Worm (Caenorhabditis elegans): Measurements from ENCODE around the gene fbxa-142.

The fbxa-142 gene

DNA sequence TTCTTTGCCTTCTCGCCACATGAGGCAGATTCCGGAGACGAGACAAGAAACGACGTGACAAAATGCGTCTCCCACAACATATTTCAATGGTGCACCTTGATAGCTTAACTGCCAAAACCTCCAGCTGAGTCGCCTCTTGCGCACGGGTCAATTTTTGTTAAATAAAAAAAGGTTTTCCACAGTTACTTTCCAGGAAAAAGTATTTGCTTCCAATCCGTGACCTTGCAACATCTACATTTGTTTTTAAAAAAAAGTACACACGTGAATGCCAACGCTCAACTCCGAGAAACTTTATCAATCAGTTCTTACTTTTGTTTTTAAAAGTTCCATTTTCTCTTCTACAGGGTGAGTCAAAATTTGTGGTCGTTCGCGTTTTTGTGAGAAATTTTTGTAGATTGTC is 36.9 kb downstream of the fbxa-142 start, which contains the start of gene F22B8.7:
F22B8.7 (plus strand) TSS at position 301 of the 400 bp plus-strand sequence.
- no peak for TF ChIP-seq ztf-23 (GFP tag; IDR thresholded peaks at IDR 0.05)
- no peak for TF ChIP-seq ztf-29 (GFP tag; IDR thresholded peaks at IDR 0.05)
- TF ChIP-seq tab-1 (GFP tag; IDR thresholded peaks at IDR 0.05) = no peak
- no peak for TF ChIP-seq med-1 (GFP tag; optimal IDR thresholded peaks at IDR 0.05; ENCODE audit: insufficient read depth)
- TF ChIP-seq klf-2 (GFP tag; conservative IDR thresholded peaks at IDR 0.05) = no peak

DNA sequence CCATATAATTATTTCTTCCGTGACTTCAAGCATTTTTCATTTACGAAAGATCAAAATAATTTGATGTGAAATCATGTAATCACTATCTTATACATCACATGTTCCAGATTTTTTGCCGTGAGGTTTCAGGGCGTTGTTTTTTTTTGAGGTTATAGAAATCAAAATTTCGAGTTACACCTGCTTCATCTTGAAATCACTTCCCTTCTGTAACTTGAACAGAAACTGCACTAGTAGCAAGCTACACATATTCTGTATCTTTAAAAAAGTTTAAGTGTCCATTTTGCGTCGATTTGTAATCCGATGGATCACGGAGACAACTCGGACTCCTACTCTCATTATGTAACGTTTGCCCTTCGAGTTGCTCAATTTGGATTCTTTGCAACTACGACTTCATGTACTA is 40.5 kb downstream of the fbxa-142 start, which contains the start of gene F22B8.3:
F22B8.3 (plus strand) TSS at position 301 of the 400 bp plus-strand sequence.
- TF ChIP-seq klf-2 (GFP tag; conservative IDR thresholded peaks at IDR 0.05) = no peak
- TF ChIP-seq ztf-23 (GFP tag; IDR thresholded peaks at IDR 0.05) = no peak
- TF ChIP-seq T22C8.4 (GFP tag; IDR thresholded peaks at IDR 0.05) = no peak

DNA sequence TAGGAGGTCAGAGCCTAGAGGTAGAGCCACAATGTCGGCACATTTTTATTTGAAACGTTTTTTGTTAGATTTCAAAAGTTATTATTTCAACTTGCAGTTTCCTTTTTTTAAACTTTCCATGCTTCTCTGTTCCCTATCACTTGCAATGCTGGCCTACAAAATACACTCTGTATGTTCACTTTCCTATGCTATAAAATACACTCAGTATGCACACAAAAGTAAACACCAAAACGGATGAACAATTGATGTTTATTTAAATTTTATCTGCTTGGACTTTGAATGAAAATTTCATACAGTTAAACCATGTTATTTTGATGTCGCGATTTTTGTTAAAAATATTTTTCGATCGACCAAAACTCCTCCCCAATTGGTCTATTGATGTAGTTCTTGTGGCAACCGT is 50.5 kb downstream of the fbxa-142 start:
- TF ChIP-seq med-1 (GFP tag; optimal IDR thresholded peaks at IDR 0.05; ENCODE audit: insufficient read depth) (no peak), ztf-23 (GFP tag; IDR thresholded peaks at IDR 0.05) (no peak)

DNA sequence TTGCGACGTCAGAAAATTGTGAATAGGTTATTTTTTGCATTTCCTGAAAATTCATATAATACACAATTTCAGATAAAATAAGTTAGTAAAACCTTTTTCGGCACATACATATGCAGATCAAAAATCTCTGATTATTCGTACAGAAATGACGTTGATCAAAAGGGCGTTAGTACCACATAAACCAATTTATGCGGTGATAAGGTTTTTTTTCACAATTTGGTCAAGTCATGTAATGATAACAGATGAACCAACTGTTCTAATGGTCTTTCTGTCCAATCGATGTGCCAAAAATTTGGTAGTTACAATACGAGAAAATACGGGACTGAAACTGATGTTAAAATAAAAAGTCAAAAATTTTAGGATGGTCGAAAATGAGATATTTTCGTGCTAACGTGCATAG is 51.1 kb downstream of the fbxa-142 start:
- TF ChIP-seq tab-1 (GFP tag; IDR thresholded peaks at IDR 0.05) (no peak), T22C8.4 (GFP tag; IDR thresholded peaks at IDR 0.05) (no peak), ref-1 (GFP tag; conservative IDR thresholded peaks at IDR 0.05) (no peak)

Measured in whole organism, midembryonic.